Worm (Caenorhabditis elegans) whole organism, mixed stage, embryonic: Measurements from ENCODE around the gene C38H2.2.

Experiments used
- drap-1 ChIP-seq: fragments of 200-800 bp; sonication (Bioruptor generic); optimal IDR thresholded peaks from 3 replicates; lab custom pipeline; 2018; ENCODE audit warnings: mild to moderate bottlenecking, missing genetic modification characterization, missing compliant biosample characterization
- elt-3 ChIP-seq: fragments of 150-350 bp; optimal IDR thresholded peaks from 2 replicates; lab custom pipeline; 2014; ENCODE audit warnings: missing biosample characterization, missing genetic modification characterization
- flh-1 ChIP-seq: fragments of 200-800 bp; sonication (Bioruptor generic); optimal IDR thresholded peaks from 2 replicates; lab custom pipeline; 2018; ENCODE audit warnings: mild to moderate bottlenecking, missing genetic modification characterization, moderate library complexity, missing compliant biosample characterization
- nhr-237 ChIP-seq: fragments of 150-350 bp; optimal IDR thresholded peaks from 2 replicates; lab custom pipeline; 2014; ENCODE audit warnings: missing biosample characterization, missing genetic modification characterization
- unc-39 ChIP-seq: fragments of 150-350 bp; optimal IDR thresholded peaks from 2 replicates; lab custom pipeline; 2014; ENCODE audit warnings: missing biosample characterization, missing genetic modification characterization
- ztf-11 ChIP-seq: fragments of 150-350 bp; optimal IDR thresholded peaks from 2 replicates; lab custom pipeline; 2014; ENCODE audit warnings: missing biosample characterization, missing genetic modification characterization

- no peak for TF ChIP-seq nhr-237 (tag; lab: Kevin White, UChicago)
- no peak for TF ChIP-seq ztf-11 (tag; lab: Kevin White, UChicago)
- TF ChIP-seq unc-39 = no peak
- TF ChIP-seq drap-1 (GFP tag; lab: Kevin White, UChicago) = no peak
- TF ChIP-seq flh-1 = no peak
- no peak for TF ChIP-seq elt-3
Observed at ce11 chrIII:10355382-10355781, 26.2 kb upstream of the C38H2.2 start, which contains the start of gene spp-1.
